Worm (Caenorhabditis elegans): Measurements from ENCODE around the gene nspg-7.2.

DNA sequence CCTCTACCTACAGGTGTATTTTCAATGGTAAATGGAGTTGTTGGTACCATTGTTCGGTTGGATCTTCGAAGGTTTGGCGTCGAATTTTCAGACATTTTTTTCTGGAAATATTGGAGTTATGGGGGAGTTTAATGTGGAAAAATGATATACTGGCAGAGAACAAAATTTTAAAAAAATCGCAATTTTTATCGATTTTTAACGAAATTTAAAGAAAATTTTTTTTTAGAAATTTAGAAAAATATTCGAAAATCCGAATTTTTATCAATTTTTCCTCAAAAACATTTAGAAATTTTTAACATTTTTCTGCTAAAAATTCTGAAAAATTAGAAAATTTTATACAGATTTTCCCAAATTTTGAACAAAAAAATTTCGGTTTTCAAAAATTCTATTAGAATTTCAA, 20.4 kb upstream of the nspg-7.2 start, which contains the start of gene Y53G8AM.8:
- TF ChIP-seq pqm-1 (tag; optimal IDR thresholded peaks at IDR 0.05) (no peak), madf-2 (tag; optimal IDR thresholded peaks at IDR 0.05) (no peak)
